Fruit fly (Drosophila melanogaster): Measurements from ENCODE around the gene beta4GalT7.

Gene beta4GalT7

DNA sequence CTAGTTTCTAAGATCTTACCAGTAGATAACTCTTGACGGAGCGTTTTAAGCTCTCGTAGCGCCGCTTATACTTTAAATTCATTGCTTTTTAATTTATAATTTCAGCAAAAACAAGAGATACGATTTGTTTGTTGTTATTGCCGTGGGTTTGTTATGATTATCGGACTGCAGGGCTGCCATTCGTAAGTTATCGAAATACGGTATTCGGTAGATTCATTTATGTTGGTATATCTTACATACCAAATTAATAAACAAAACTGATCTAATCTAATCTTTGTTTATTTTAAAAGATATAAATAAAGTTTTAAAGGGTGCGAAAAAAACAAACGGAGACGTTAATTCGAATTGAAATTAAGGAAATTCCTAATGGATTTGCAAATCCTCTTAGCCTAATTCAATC, 33.0 kb downstream of the beta4GalT7 start, which contains the start of the genes CG31111 and stac:
TSS of gene CG31111 (minus strand) at position 162 of the 400 bp plus-strand sequence.
TSS of gene stac (plus strand) at position 271 of the 400 bp plus-strand sequence.
- no peak for TF ChIP-seq CG15710 (tag; optimal IDR thresholded peaks at IDR 0.05)
- TF ChIP-seq CG8159 (tag; optimal IDR thresholded peaks at IDR 0.05) = no peak
- no peak for TF ChIP-seq rn (GFP tag; IDR thresholded peaks at IDR 0.05)
- TF ChIP-seq CG9948 (tag; optimal IDR thresholded peaks at IDR 0.05) = no peak

DNA sequence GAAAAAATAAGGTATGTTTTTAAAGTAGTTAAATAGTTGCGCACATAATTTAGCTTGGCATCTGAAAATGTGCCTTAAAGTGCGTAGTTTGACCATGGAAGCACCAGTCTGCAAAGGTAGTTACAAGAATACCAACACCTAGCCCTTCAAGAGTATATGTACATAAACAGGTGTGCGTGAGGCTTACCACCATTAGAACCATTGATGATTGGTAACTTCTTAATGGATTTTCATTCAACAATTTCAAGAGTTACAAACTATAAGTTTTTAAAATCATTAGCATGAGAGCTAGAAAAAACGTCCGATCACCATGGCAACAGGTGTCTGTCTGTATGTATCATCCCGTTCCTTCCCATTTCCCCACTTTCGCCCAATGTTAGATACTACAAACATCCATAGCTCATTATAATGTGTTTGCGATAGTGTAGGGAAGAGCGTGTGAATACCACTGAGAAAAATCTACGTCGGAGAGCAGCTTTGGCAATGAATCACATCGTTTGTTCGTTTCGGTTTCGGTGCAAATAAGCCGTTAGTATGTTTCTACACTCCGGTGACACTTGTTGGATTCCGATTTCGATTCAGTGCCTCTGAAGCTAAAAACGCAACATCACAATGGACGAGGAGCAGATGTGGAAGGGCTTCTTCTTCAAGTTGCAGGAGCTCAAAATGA, 33.6 kb downstream of the beta4GalT7 start:
- TF ChIP-seq EcR (GFP tag; optimal IDR thresholded peaks at IDR 0.05) = no peak
- no peak for TF ChIP-seq CG32121 (GFP tag; IDR thresholded peaks at IDR 0.05)
- TF ChIP-seq CG9948 (tag; optimal IDR thresholded peaks at IDR 0.05) = no peak
- TF ChIP-seq Snoo (tag; optimal IDR thresholded peaks at IDR 0.05) = no peak
- TF ChIP-seq CG8159 (tag; optimal IDR thresholded peaks at IDR 0.05) = no peak
- no peak for TF ChIP-seq D1 (tag; optimal IDR thresholded peaks at IDR 0.05)
- no peak for TF ChIP-seq CG34367 (tag; optimal IDR thresholded peaks at IDR 0.05)
- no peak for TF ChIP-seq fd96Ca (GFP tag; IDR thresholded peaks at IDR 0.05)
- TF ChIP-seq CG12605 (GFP tag; IDR thresholded peaks at IDR 0.05) = no peak
- TF ChIP-seq CG13204 (GFP tag; optimal IDR thresholded peaks at IDR 0.05) = no peak
- no peak for TF ChIP-seq Pif1B (GFP tag; optimal IDR thresholded peaks at IDR 0.05)
- no peak for TF ChIP-seq CG15710 (tag; optimal IDR thresholded peaks at IDR 0.05)
- TF ChIP-seq CG17806 (tag; optimal IDR thresholded peaks at IDR 0.05) = no peak
- no peak for TF ChIP-seq Pif1A (GFP tag; optimal IDR thresholded peaks at IDR 0.05)
- no peak for TF ChIP-seq CG14655 (GFP tag; optimal IDR thresholded peaks at IDR 0.05)
- no peak for TF ChIP-seq Ets98B (GFP tag; IDR thresholded peaks at IDR 0.05)
- no peak for TF ChIP-seq gl (tag; optimal IDR thresholded peaks at IDR 0.05)
- TF ChIP-seq CG10348 (GFP tag; IDR thresholded peaks at IDR 0.05) = no peak
- TF ChIP-seq rn (GFP tag; IDR thresholded peaks at IDR 0.05) = no peak

DNA sequence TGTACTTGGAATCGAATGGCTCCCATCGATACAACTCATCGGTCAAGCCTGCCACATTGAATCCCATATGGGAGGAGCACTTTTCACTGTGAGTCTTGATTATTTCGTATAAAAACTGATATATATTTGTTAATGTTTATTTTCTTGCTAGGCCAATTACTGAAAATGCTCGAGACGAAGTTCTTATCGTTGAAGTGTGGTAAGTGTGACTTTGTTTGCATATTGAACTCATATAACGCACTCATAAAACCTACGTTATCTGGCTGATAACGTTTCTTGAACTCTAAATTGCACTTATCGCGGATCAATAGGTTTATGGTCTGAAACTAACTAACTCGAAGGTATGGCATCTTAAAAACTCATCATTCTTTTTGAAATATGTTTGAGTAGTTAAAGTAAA, 37.4 kb downstream of the beta4GalT7 start:
- TF ChIP-seq CG8301 (tag; optimal IDR thresholded peaks at IDR 0.05) = no peak
- no peak for TF ChIP-seq CG13204 (GFP tag; optimal IDR thresholded peaks at IDR 0.05)
- no peak for TF ChIP-seq Ets98B (GFP tag; IDR thresholded peaks at IDR 0.05)
- no peak for TF ChIP-seq CG15710 (tag; optimal IDR thresholded peaks at IDR 0.05)

DNA sequence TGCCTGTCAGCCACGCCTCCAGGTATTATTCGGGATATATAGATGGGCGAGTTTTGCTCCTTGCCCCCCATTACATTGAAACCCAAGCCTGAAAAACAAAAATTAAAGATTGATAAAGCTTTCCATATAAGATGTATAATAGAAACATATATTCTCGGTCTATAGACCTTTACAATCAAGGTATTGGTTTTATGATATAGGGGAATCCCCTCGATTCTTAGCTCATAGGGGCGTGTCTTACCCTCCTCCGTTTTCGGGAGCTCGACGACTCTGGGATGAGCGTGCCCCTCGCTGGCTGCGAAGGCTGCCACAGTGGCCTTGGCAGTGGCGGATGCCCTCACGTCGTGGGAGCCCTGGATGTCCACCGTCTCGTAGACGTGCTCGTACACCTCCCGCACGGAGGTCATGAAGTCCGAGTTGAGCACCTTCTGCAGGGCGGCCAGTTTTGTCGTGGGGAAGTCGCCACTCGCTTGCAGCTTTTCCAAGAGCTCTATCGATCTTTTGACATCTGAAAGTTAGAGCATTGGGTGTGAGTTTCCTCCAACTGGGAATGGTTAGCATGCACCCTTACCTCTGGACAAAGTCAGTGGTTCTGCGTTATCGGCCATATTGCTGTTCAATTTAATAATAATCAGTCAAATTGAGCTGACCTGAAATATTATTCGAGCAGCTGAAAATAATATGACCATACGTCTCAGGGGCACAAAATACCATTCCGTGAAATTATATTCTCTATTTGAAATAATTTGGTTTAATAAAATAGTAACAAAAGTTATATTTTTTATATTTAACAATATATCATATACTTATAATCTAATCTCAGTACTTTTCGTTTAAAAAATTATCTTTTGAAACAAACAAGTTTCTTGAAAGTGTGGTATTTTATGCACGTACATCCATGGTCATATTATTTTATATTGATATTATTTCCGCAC, 42.1 kb downstream of the beta4GalT7 start, which contains the start of the genes veli and PQBP1:
TSS of gene veli (minus strand) at position 685 of the 935 bp plus-strand sequence.
TSS of gene PQBP1 (plus strand) at position 885 of the 935 bp plus-strand sequence.
- no peak for TF ChIP-seq CG9948 (tag; optimal IDR thresholded peaks at IDR 0.05)
- no peak for TF ChIP-seq CG15710 (tag; optimal IDR thresholded peaks at IDR 0.05)
- TF ChIP-seq CG12605 (GFP tag; IDR thresholded peaks at IDR 0.05) = no peak
- TF ChIP-seq rn (GFP tag; IDR thresholded peaks at IDR 0.05) = no peak
- TF ChIP-seq Ets98B (GFP tag; IDR thresholded peaks at IDR 0.05) = no peak
- TF ChIP-seq CG32121 (GFP tag; IDR thresholded peaks at IDR 0.05) = no peak
- no peak for TF ChIP-seq CG10348 (GFP tag; IDR thresholded peaks at IDR 0.05)
- TF ChIP-seq CG34367 (tag; optimal IDR thresholded peaks at IDR 0.05) = no peak
- no peak for TF ChIP-seq CG8301 (tag; optimal IDR thresholded peaks at IDR 0.05)
- TF ChIP-seq EcR (GFP tag; optimal IDR thresholded peaks at IDR 0.05) = no peak
- no peak for TF ChIP-seq CG13204 (GFP tag; optimal IDR thresholded peaks at IDR 0.05)
- TF ChIP-seq gl (tag; optimal IDR thresholded peaks at IDR 0.05) = no peak
- no peak for TF ChIP-seq CG14655 (GFP tag; optimal IDR thresholded peaks at IDR 0.05)

DNA sequence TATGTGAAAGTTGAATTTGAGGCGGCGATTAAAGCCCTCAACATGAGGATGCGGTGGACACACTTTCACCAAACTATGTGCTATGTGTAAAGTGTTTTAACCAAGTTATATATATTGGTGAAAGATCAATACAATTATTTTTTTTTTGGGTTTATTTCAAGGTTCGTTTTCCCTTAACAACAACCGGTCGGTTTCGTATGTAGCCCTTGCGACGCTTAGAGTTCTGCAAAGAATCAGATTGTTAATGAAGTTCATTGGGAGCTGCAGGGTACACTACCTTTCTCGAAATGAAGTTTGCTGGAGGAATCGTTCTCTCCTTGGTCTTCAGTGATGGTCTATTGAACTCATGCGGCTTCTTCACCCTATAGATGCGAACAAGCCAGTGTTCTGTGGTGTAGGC, 43.8 kb downstream of the beta4GalT7 start:
- TF ChIP-seq CG8159 (tag; optimal IDR thresholded peaks at IDR 0.05) = no peak
- no peak for TF ChIP-seq Snoo (tag; optimal IDR thresholded peaks at IDR 0.05)
- no peak for TF ChIP-seq CG14655 (GFP tag; optimal IDR thresholded peaks at IDR 0.05)
- TF ChIP-seq CG32121 (GFP tag; IDR thresholded peaks at IDR 0.05) = no peak
- TF ChIP-seq CG4496 (GFP tag; IDR thresholded peaks at IDR 0.05) = no peak
- no peak for TF ChIP-seq rn (GFP tag; IDR thresholded peaks at IDR 0.05)
- TF ChIP-seq CG15710 (tag; optimal IDR thresholded peaks at IDR 0.05) = no peak
- no peak for TF ChIP-seq CG12605 (GFP tag; IDR thresholded peaks at IDR 0.05)
- TF ChIP-seq CG17806 (tag; optimal IDR thresholded peaks at IDR 0.05) = no peak
- no peak for TF ChIP-seq D1 (tag; optimal IDR thresholded peaks at IDR 0.05)
- TF ChIP-seq CG34367 (tag; optimal IDR thresholded peaks at IDR 0.05) = no peak
- TF ChIP-seq CG13204 (GFP tag; optimal IDR thresholded peaks at IDR 0.05) = no peak
- TF ChIP-seq fd96Ca (GFP tag; IDR thresholded peaks at IDR 0.05) = no peak
- TF ChIP-seq gl (tag; optimal IDR thresholded peaks at IDR 0.05) = no peak
- no peak for TF ChIP-seq CG8301 (tag; optimal IDR thresholded peaks at IDR 0.05)

DNA sequence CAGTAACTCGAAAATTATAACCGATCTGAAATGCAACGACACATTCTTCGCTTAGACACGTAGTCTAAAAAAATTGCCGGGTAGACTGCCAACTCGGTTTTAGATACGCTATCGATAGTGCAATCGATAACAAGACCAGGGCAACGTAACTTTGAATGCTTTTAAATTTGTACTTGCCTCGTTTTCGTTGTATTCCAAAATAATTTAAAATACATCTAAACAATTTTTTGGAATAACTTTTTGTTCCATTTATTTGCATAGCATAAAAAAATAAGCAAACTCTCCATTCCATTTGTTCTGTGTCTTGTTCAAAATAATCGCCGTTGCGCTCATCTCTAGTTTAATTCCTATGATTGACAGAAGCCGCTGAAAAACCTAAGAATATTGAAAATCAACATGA, 46.5 kb downstream of the beta4GalT7 start, which contains the start of the genes Stt3B and CG11839:
TSS of gene Stt3B (minus strand) at position 69 of the 400 bp plus-strand sequence.
TSS of gene CG11839 (plus strand) at position 359 of the 400 bp plus-strand sequence.
- TF ChIP-seq Snoo (tag; optimal IDR thresholded peaks at IDR 0.05) (peak; percentile 21), D1 (tag; optimal IDR thresholded peaks at IDR 0.05) (no peak), CG15710 (tag; optimal IDR thresholded peaks at IDR 0.05) (peak; percentile 53), CG8159 (tag; optimal IDR thresholded peaks at IDR 0.05) (no peak), Ets98B (GFP tag; IDR thresholded peaks at IDR 0.05) (no peak), CG12605 (GFP tag; IDR thresholded peaks at IDR 0.05) (no peak), CG32121 (GFP tag; IDR thresholded peaks at IDR 0.05) (peak; percentile 42; the same call in 1 of the 2 replicates), CG4496 (GFP tag; IDR thresholded peaks at IDR 0.05) (no peak; the same call in 2 of the 3 replicates), CG17806 (tag; optimal IDR thresholded peaks at IDR 0.05) (peak; percentile 28)
